Fruit fly (Drosophila melanogaster): ENCODE measurements around the gene ana1.

Gene ana1

DNA sequence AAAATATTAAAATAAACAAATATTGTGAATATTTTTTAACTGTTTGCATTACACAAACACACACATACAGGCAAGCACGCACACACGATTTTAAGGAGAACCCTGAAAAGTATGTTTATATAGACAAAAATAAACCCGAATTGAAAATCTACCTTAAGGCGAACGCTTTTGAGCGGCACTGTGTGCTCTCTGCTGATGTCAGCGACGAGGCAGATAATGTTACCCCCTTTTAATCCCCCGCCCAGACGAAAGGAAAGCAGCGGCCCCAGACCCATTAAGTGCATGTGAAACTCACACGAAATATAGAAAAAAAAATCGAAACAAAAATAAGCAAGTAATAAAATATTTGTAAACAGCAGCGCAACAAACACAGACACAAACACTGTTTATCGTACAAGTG lies 9.1 kb upstream of the ana1 start:
- no peak for TF ChIP-seq CG6163 (GFP tag; IDR thresholded peaks at IDR 0.05)

DNA sequence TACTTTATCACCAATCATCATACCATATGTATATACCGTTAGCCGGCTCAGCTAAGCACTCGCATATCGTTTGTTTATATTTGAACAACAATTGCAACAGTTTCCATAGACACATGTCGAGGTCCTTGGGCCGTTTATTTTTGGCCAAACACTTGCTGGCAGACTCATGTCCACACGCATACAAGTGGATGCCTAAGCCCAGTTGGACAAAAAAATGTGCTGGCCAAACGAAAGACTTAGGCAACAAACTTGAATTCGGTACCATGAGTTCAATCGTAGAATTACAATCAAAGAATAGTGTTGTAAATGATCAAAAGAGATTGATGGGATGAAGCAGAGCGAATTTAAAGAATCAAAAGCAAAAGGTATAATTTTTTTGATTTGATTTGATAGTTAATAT lies 6.8 kb upstream of the ana1 start, which contains the start of gene CG13622:
Gene CG13622 (minus strand): TSS at position 101 of the 400 bp plus-strand sequence.
- TF ChIP-seq Sox15 (GFP tag; optimal IDR thresholded peaks at IDR 0.05) (no peak), esn (GFP tag; optimal IDR thresholded peaks at IDR 0.05) (no peak), Sox102F (GFP tag; optimal IDR thresholded peaks at IDR 0.05) (no peak), Sox14 (GFP tag; optimal IDR thresholded peaks at IDR 0.05) (no peak), Gug (GFP tag; IDR thresholded peaks at IDR 0.05) (no peak), CG15336 (GFP tag; IDR thresholded peaks at IDR 0.05) (no peak), CG32006 (GFP tag; optimal IDR thresholded peaks at IDR 0.05) (no peak), net (GFP tag; optimal IDR thresholded peaks at IDR 0.05) (no peak), salr (GFP tag; optimal IDR thresholded peaks at IDR 0.05) (no peak), fd59A (GFP tag; optimal IDR thresholded peaks at IDR 0.05) (no peak), CG6276 (GFP tag; optimal IDR thresholded peaks at IDR 0.05) (no peak), ss (GFP tag; optimal IDR thresholded peaks at IDR 0.05) (no peak), Blimp-1 (GFP tag; optimal IDR thresholded peaks at IDR 0.05) (no peak), fd85E (GFP tag; optimal IDR thresholded peaks at IDR 0.05) (no peak), acj6 (GFP tag; optimal IDR thresholded peaks at IDR 0.05) (no peak)

DNA sequence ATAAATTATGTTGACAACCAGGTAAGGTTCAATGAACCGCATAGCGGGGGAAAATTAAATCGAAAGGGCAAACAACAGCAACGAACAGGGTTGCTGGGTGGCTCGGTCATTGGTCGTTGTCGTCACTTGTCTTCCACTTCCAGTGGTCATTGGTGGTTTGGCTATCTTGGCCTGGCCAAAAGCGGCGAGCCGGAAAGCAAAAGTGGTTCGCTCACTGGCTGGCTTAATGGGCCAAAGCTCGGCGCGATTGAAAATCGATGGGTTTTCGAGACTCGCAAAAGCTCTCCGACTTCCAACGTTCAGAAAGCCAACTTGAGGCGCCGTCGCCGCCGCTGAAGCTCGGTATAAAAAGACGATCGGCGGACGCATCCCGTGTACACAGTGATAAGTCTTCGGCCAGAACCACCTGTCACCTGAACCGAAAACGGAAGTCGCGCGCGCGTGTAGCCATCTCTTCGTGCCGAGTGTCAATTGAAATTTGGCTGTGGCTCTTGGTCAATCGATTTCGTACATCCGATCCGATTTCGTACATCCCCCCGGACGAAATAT lies 5.9 kb upstream of the ana1 start, which contains the start of gene Jhbp12:
Gene Jhbp12 (plus strand): TSS at position 369 of the 549 bp plus-strand sequence.
- TF ChIP-seq Blimp-1 (GFP tag; optimal IDR thresholded peaks at IDR 0.05) (peak; percentile 41), Eip78C (GFP tag) (peak; percentile 34), CG31627 (GFP tag; optimal IDR thresholded peaks at IDR 0.05) (no peak)

DNA sequence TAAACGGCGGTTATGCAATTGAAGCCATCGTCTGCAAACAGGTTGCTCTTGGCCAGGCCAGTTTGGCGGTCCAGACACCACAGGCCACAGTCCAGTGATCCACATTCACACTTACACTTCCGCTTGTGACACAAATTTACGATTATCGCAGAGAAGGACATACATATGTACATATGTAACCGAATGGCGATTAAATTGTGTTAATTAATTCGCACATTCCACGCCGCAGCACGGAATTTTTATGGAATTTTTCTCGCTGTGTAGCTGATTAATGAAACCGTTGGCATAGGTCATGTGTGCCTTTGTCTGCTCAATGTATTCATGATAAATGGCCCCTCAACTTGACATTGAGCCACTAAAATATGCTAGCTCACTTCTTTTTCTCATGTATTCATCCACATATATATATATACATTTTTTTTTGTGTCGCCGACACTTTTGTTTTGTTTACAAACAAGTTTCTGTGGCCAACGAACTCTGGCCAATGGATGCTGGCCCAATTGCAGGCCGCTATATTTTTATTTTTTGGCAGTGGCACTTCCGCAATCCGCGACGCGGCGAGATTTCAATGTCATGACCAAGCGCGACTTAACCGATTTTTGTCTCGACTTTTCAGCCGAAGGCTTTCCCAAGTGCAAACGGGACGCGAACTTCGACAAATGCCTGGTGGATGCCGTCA lies 4.3 kb upstream of the ana1 start:
- TF ChIP-seq CG6163 (GFP tag; IDR thresholded peaks at IDR 0.05): peak; percentile 67; the same call in 2 of the 3 replicates
- peak; percentile 64; the same call in 2 of the 3 replicates for TF ChIP-seq eg (GFP tag; IDR thresholded peaks at IDR 0.05)
- TF ChIP-seq fkh (GFP tag; optimal IDR thresholded peaks at IDR 0.05): no peak
- peak; percentile 36; the same call in 1 of the 2 replicates for TF ChIP-seq CG11294 (GFP tag; IDR thresholded peaks at IDR 0.05)
- peak; percentile 15 for TF ChIP-seq Sox14 (GFP tag; optimal IDR thresholded peaks at IDR 0.05)
- peak; percentile 54; the same call in 1 of the 3 replicates for TF ChIP-seq CG8119 (GFP tag; IDR thresholded peaks at IDR 0.05)
- TF ChIP-seq Lpt (GFP tag; optimal IDR thresholded peaks at IDR 0.05): peak; percentile 23
- peak; percentile 17 for TF ChIP-seq cyc (GFP tag; optimal IDR thresholded peaks at IDR 0.05)
- TF ChIP-seq Eip78C (GFP tag): peak; percentile 28
- TF ChIP-seq CG15336 (GFP tag; IDR thresholded peaks at IDR 0.05): peak; percentile 58
- TF ChIP-seq ss (GFP tag; optimal IDR thresholded peaks at IDR 0.05): no peak
- TF ChIP-seq Smox (GFP tag; optimal IDR thresholded peaks at IDR 0.05): no peak

DNA sequence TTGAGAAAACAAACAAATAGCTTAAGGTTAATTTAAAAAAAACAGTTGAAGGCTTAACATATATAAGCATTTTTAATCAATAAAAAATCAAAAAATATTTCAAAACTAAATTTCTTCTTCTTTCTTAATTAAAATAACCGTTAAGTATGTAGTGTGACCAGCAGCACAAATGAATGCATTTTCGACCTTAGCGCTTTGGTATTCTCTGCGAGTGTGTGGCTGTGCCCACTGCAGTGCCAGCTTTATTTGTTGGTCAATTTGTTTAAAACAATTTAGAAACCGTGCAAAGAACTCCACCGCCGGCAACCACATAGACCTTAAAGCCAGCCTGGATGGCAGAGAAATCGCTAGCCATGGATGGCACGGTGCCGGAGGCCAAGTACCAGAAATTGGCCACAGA lies 2.5 kb upstream of the ana1 start, which contains the start of gene CG6607:
Gene CG6607 (plus strand): TSS at position 203 of the 400 bp plus-strand sequence.
- TF ChIP-seq pdm3 (GFP tag; optimal IDR thresholded peaks at IDR 0.05) (no peak), CG6276 (GFP tag; optimal IDR thresholded peaks at IDR 0.05) (no peak), Blimp-1 (GFP tag; optimal IDR thresholded peaks at IDR 0.05) (no peak)

DNA sequence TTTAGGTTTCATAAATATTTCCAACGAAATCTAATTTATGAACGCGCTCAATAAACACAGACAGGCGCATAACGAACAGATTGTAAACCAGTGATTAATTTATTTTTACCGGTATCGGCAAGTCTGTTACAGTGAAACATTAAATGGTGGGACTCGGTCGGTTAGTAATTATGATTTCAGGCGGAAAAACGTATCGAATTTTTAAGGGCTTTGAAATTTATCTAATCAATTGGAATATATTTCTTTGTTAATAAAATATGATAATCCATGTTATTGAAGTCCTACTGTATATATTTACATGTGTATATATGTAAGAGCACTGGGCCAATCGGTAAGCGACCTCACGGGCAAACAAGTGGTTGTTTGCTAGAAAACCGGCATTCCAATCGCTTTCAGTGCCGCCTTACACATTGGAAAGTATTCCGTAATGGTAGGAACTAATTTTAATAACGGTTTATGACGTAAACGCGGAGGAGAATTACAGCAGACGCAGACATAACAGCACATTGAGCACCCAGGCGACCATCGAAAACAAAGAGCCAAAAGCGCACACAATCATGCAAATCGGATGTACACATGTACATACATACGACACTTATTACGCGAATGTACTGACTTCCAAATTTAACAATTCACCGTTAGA lies 12.8 kb downstream of the ana1 start:
- TF ChIP-seq Sox14 (GFP tag; optimal IDR thresholded peaks at IDR 0.05) (peak; percentile 93), dsx (GFP tag; optimal IDR thresholded peaks at IDR 0.05; ENCODE audit: poor library complexity, severe bottlenecking) (no peak), CG3919 (GFP tag; optimal IDR thresholded peaks at IDR 0.05) (peak; percentile 94), eg (GFP tag; IDR thresholded peaks at IDR 0.05) (peak; percentile 97), CG6808 (GFP tag; optimal IDR thresholded peaks at IDR 0.05) (peak; percentile 64), Sox102F (GFP tag; optimal IDR thresholded peaks at IDR 0.05) (peak; percentile 97), CG6163 (GFP tag; IDR thresholded peaks at IDR 0.05) (peak; percentile 96), Hr38 (GFP tag; optimal IDR thresholded peaks at IDR 0.05) (peak; percentile 63), CG15336 (GFP tag; IDR thresholded peaks at IDR 0.05) (peak; percentile 94), vri (GFP tag; optimal IDR thresholded peaks at IDR 0.05) (peak; percentile 91), Eip75B (GFP tag; optimal IDR thresholded peaks at IDR 0.05) (peak; percentile 88), CG34406 (GFP tag; optimal IDR thresholded peaks at IDR 0.05) (peak; percentile 93), Eip93F (GFP tag; optimal IDR thresholded peaks at IDR 0.05) (peak; percentile 45), CG6792 (GFP tag; optimal IDR thresholded peaks at IDR 0.05) (peak; percentile 85), fd85E (GFP tag; optimal IDR thresholded peaks at IDR 0.05) (peak; percentile 64), CG11762 (GFP tag; optimal IDR thresholded peaks at IDR 0.05; ENCODE audit: insufficient read depth) (peak; percentile 76), ss (GFP tag; optimal IDR thresholded peaks at IDR 0.05) (no peak), CG8632 (GFP tag; optimal IDR thresholded peaks at IDR 0.05) (peak; percentile 93)
